Worm (Caenorhabditis elegans) whole organism, L1 larva: Measurements from ENCODE around the gene F40G12.2.

Experiments
- C16A3.4 ChIP-seq: fragments of 150-350 bp; optimal IDR thresholded peaks from 2 replicates; lab custom pipeline; 2014; ENCODE audit warnings: missing biosample characterization, missing genetic modification characterization
- aha-1 ChIP-seq: fragments of 150-350 bp; optimal IDR thresholded peaks from 2 replicates; lab custom pipeline; 2014; ENCODE audit warnings: missing biosample characterization, missing genetic modification characterization
- aly-2 ChIP-seq: fragments of 150-350 bp; optimal IDR thresholded peaks from 2 replicates; lab custom pipeline; 2014; ENCODE audit warnings: missing biosample characterization, missing genetic modification characterization
- ama-1 ChIP-seq: fragments of 150-350 bp; optimal IDR thresholded peaks from 2 replicates; lab custom pipeline; 2014
- blmp-1 ChIP-seq: fragments of 150-350 bp; optimal IDR thresholded peaks from 2 replicates; lab custom pipeline; 2014; ENCODE audit warnings: missing biosample characterization, missing genetic modification characterization
- ceh-8 ChIP-seq: fragments of 200-800 bp; sonication (Bioruptor generic); optimal IDR thresholded peaks from 2 replicates; lab custom pipeline; 2018; ENCODE audit warnings: mild to moderate bottlenecking, missing genetic modification characterization, moderate library complexity, missing compliant biosample characterization
- ceh-88 ChIP-seq: fragments of 200-800 bp; sonication (Bioruptor generic); IDR thresholded peaks from 2 replicates; pipeline ENCODE4 v1.3.6; 2022; ENCODE audit warnings: missing genetic modification characterization, missing compliant biosample characterization
- ceh-90 ChIP-seq: sonication (generic microtip); optimal IDR thresholded peaks from 2 replicates; lab custom pipeline; 2016; ENCODE audit warnings: missing genetic modification characterization, missing compliant biosample characterization
- ces-1 ChIP-seq: fragments of 150-350 bp; optimal IDR thresholded peaks from 2 replicates; lab custom pipeline; 2014; ENCODE audit warnings: missing biosample characterization, missing genetic modification reagents, missing genetic modification characterization
- dpl-1 ChIP-seq, 3 experiments: fragments of 150-350 bp in 2 of 3; sonication (generic microtip) in 1 of 3; optimal IDR thresholded peaks; 2 replicates each; lab custom pipeline; 2014 to 2017; ENCODE audit warnings: missing biosample characterization in 3 of 3, missing genetic modification characterization in 3 of 3, missing genetic modification reagents in 3 of 3
- dsc-1 ChIP-seq: sonication (generic microtip); optimal IDR thresholded peaks from 2 replicates; lab custom pipeline; 2016; ENCODE audit warnings: mild to moderate bottlenecking, missing genetic modification characterization, missing compliant biosample characterization
- efl-1 ChIP-seq, 4 experiments: fragments of 150-350 bp; optimal IDR thresholded peaks in 3 of 4; peaks in 1 of 4; 1 replicate in 1 of 4; 2 replicates in 3 of 4; lab custom pipeline; 2014; ENCODE audit warnings: missing biosample characterization in 2 of 4, missing genetic modification characterization in 2 of 4, missing genetic modification reagents in 2 of 4
- egl-27 ChIP-seq, 2 experiments: fragments of 150-350 bp in 1 of 2; sonication (generic microtip); optimal IDR thresholded peaks; 3 replicates each; lab custom pipeline; 2017 to 2018; ENCODE audit warnings: missing biosample characterization in 2 of 2, missing genetic modification characterization in 2 of 2, missing genetic modification reagents in 2 of 2
- elt-2 ChIP-seq: sonication (generic microtip); optimal IDR thresholded peaks from 2 replicates; lab custom pipeline; 2016; ENCODE audit warnings: missing genetic modification characterization, mild to moderate bottlenecking, inconsistent platforms, missing compliant biosample characterization, missing genetic modification reagents
- elt-3 ChIP-seq, 6 experiments: fragments of 150-350 bp in 1 of 6; sonication (generic microtip); optimal IDR thresholded peaks; 2 replicates each; lab custom pipeline; 2017 to 2018; ENCODE audit warnings: missing biosample characterization in 6 of 6, missing genetic modification characterization in 6 of 6, inconsistent platforms in 1 of 6
- fkh-10 ChIP-seq: sonication (generic microtip); optimal IDR thresholded peaks from 2 replicates; lab custom pipeline; 2017; ENCODE audit warnings: missing biosample characterization, missing genetic modification reagents, missing genetic modification characterization
- fkh-4 ChIP-seq: sonication (generic microtip); optimal IDR thresholded peaks from 2 replicates; lab custom pipeline; 2016; ENCODE audit warnings: missing compliant biosample characterization, missing genetic modification characterization, borderline replicate concordance
- fkh-8 ChIP-seq: sonication (generic microtip); optimal IDR thresholded peaks from 2 replicates; lab custom pipeline; 2016; ENCODE audit warnings: mild to moderate bottlenecking, missing genetic modification characterization, missing compliant biosample characterization
- fos-1 ChIP-seq: fragments of 150-350 bp; optimal IDR thresholded peaks from 2 replicates; lab custom pipeline; 2014; ENCODE audit warnings: missing biosample characterization, missing genetic modification characterization
- grh-1 ChIP-seq: fragments of 200-800 bp; sonication (Bioruptor generic); IDR thresholded peaks from 2 replicates; pipeline ENCODE4 v1.3.6; 2022; ENCODE audit warnings: missing genetic modification reagents, missing genetic modification characterization, missing compliant biosample characterization
- hlh-4 ChIP-seq: sonication (generic microtip); optimal IDR thresholded peaks from 2 replicates; lab custom pipeline; 2016; ENCODE audit warnings: mild to moderate bottlenecking, missing genetic modification characterization, missing compliant biosample characterization
- irx-1 ChIP-seq: sonication (generic microtip); optimal IDR thresholded peaks from 2 replicates; lab custom pipeline; 2016; ENCODE audit warnings: missing genetic modification characterization, missing compliant biosample characterization
- isw-1 ChIP-seq: fragments of 200-800 bp; sonication (Bioruptor generic); IDR thresholded peaks from 2 replicates; pipeline ENCODE4 v1.3.6; 2022; ENCODE audit warnings: missing genetic modification characterization, missing compliant biosample characterization
- lin-13 ChIP-seq: fragments of 150-350 bp; optimal IDR thresholded peaks from 2 replicates; lab custom pipeline; 2014; ENCODE audit warnings: missing biosample characterization, missing genetic modification reagents, missing genetic modification characterization
- lin-35 ChIP-seq, 2 experiments: fragments of 150-350 bp; optimal IDR thresholded peaks; 2 replicates each; lab custom pipeline; 2014; ENCODE audit warnings: missing biosample characterization in 2 of 2, missing genetic modification characterization in 2 of 2, missing genetic modification reagents in 2 of 2
- lir-3 ChIP-seq: sonication (generic microtip); optimal IDR thresholded peaks from 2 replicates; lab custom pipeline; 2016; ENCODE audit warnings: mild to moderate bottlenecking, missing genetic modification characterization, moderate library complexity, missing compliant biosample characterization; ENCODE audit not compliant: poor library complexity
- mab-9 ChIP-seq: fragments of 200-800 bp; sonication (Bioruptor generic); IDR thresholded peaks from 2 replicates; pipeline ENCODE4 v1.3.6; 2022; ENCODE audit warnings: missing genetic modification reagents, missing genetic modification characterization, missing compliant biosample characterization
- mef-2 ChIP-seq: fragments of 150-350 bp; optimal IDR thresholded peaks from 2 replicates; lab custom pipeline; 2014; ENCODE audit warnings: missing biosample characterization, missing genetic modification characterization
- nhr-28 ChIP-seq: fragments of 150-350 bp; optimal IDR thresholded peaks from 2 replicates; lab custom pipeline; 2014; ENCODE audit warnings: missing biosample characterization, missing genetic modification characterization
- nhr-47 ChIP-seq: sonication (generic microtip); optimal IDR thresholded peaks from 2 replicates; lab custom pipeline; 2016; ENCODE audit warnings: mild to moderate bottlenecking, missing genetic modification characterization, moderate library complexity, missing compliant biosample characterization
- nhr-71 ChIP-seq: sonication (generic microtip); optimal IDR thresholded peaks from 2 replicates; lab custom pipeline; 2016; ENCODE audit warnings: mild to moderate bottlenecking, missing genetic modification characterization, moderate library complexity, missing compliant biosample characterization
- nhr-85 ChIP-seq: sonication (generic microtip); peaks from one replicate; lab custom pipeline; 2016; ENCODE audit warnings: missing genetic modification characterization, inconsistent platforms, missing compliant biosample characterization
- nhr-90 ChIP-seq: sonication (generic microtip); optimal IDR thresholded peaks from 2 replicates; lab custom pipeline; 2016; ENCODE audit warnings: mild to moderate bottlenecking, missing genetic modification characterization, missing compliant biosample characterization; ENCODE audit not compliant: poor library complexity
- pag-3 ChIP-seq: sonication (generic microtip); optimal IDR thresholded peaks from 2 replicates; lab custom pipeline; 2017; ENCODE audit warnings: missing genetic modification characterization, mild to moderate bottlenecking, missing compliant biosample characterization, antibody characterized with exemption, borderline replicate concordance; ENCODE audit not compliant: insufficient read depth
- pqm-1 ChIP-seq: sonication (generic microtip); optimal IDR thresholded peaks from 3 replicates; lab custom pipeline; 2017; ENCODE audit warnings: missing biosample characterization, missing genetic modification characterization
- rnt-1 ChIP-seq: sonication (generic microtip); optimal IDR thresholded peaks from 2 replicates; lab custom pipeline; 2016; ENCODE audit warnings: mild to moderate bottlenecking, missing genetic modification characterization, moderate library complexity, missing compliant biosample characterization
- snu-23 ChIP-seq: sonication (generic microtip); optimal IDR thresholded peaks from 2 replicates; lab custom pipeline; 2016; ENCODE audit warnings: missing genetic modification characterization, missing compliant biosample characterization
- sox-4 ChIP-seq: sonication (generic microtip); optimal IDR thresholded peaks from 2 replicates; lab custom pipeline; 2016; ENCODE audit warnings: missing genetic modification characterization, missing compliant biosample characterization
- unc-86 ChIP-seq: sonication (generic microtip); optimal IDR thresholded peaks from 2 replicates; lab custom pipeline; 2016; ENCODE audit warnings: missing genetic modification characterization, missing compliant biosample characterization

Gene F40G12.2

DNA sequence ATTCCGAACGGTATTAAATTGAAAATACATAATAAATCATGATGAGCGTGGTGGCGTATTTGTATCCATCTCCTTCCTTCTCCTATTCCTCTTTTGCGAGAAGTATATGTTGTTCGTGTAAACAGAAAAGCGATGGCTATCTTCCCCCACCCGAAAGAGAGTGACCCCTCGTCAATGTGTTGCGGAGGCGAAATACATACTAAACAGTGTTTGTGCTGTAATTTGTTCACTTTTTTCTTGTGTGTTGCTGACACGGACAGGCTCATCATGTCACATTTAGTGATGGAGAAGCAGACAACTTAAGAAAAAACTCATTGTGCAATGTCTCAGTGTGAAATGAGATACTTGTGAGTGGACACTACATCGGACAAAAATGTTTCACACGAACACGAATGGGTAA lies 29.1 kb downstream of the F40G12.2 start:
- peak; percentile 33 for TF ChIP-seq blmp-1
- peak; percentile 37 for TF ChIP-seq nhr-85
- TF ChIP-seq dpl-1 (GFP tag; optimal IDR thresholded peaks at IDR 0.05; lab: Kevin White, UChicago): no peak
- no peak for TF ChIP-seq aly-2

DNA sequence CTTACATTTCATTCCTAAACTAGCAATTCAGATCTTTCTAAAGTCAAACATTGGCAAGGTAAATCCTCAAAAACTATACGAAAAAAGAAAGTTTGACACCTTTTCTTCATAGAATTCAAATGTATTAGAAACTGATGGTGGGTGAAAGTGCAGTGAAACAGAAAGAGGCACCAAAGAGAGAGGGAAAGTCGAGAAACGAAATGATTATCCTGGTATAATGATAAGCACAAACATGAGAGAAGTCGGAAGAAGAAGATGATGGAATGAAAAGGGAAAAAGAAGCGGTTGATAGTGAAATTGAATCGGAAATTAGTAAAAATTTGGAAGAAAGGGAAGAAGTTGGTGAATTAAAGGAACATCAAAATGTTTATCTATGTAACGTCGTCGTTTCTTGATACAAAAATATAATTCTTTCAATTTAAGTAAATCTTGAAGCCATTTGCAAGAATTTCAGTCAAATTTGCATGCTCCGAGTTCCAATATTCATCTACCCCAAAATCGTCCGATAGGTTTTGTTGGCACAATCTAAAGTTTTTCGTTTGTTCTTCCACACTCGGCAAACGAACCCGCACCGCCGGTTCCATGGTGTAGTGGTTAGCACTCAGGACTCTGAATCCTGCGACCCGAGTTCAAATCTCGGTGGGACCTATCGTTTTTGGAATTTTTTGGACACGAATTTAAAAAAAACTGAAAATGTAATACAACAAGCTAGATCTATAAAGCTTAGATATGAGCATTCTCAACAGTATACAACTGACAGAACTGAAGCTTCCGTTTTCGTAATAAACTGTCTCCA lies 29.7 kb downstream of the F40G12.2 start:
- TF ChIP-seq fkh-4 (tag; lab: Kevin White, UChicago) (no peak), mab-9 (GFP tag; lab: Robert Waterston, UW) (no peak), blmp-1 (peak; percentile 75), dsc-1 (tag; lab: Kevin White, UChicago) (peak; percentile 1), nhr-90 (tag; lab: Kevin White, UChicago) (peak; percentile 20), nhr-28 (tag; lab: Kevin White, UChicago) (no peak), rnt-1 (tag; lab: Kevin White, UChicago) (peak; percentile 37), irx-1 (tag; lab: Kevin White, UChicago) (no peak), C16A3.4 (tag; lab: Kevin White, UChicago) (no peak)

DNA sequence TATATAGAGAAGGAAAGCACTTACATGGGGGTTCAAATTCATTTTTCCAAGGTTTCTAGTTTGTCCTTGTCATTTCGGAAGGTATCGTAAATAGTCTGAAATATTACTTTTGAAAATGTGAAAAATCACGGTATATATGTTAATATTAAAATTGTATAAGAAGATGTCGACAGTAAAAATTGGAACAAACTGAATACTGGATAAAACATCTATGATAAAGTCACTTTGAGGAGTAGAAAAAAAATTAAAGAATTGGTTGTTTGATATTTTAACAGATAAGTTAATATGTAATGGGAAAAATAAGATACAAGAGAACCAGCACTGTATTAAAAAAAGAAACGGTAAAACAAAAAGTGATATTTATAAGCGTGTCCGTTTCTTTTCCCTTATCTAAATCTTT lies 34.4 kb downstream of the F40G12.2 start, which contains the start of gene nep-21:
Gene nep-21, minus strand, starts transcription at position 101 of the 400 bp plus-strand sequence.
- TF ChIP-seq C16A3.4 (tag; lab: Kevin White, UChicago): no peak
- TF ChIP-seq hlh-4 (tag; lab: Kevin White, UChicago): no peak
- TF ChIP-seq efl-1 (optimal IDR thresholded peaks at IDR 0.05; lab: Kevin White, UChicago): no peak
- no peak for TF ChIP-seq efl-1 (GFP tag; optimal IDR thresholded peaks at IDR 0.05 in 1 of 2; lab: Kevin White, UChicago)
- no peak for TF ChIP-seq lin-35 (GFP tag; optimal IDR thresholded peaks at IDR 0.05; lab: Kevin White, UChicago)
- no peak for TF ChIP-seq snu-23

DNA sequence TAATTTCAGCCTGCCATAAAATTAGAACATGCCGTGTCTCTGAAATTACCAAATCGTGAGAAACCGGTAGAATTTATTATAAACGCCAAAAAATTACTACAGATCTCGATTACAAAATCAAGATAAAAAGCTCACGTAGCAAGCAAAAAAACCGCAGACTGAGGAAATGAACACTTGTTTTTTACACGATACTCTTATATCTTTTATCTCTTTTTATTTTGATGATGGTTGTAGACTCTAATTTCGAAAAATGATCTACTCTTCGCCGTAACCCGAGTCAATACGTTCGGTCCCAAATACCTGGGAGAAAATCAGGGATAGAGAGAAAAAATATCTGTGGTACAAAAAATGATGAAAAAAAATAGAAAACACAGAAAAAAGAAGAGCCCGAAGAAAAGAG lies 37.6 kb downstream of the F40G12.2 start:
- TF ChIP-seq efl-1 (optimal IDR thresholded peaks at IDR 0.05; lab: Kevin White, UChicago) (no peak), efl-1 (GFP tag; optimal IDR thresholded peaks at IDR 0.05 in 1 of 2; lab: Kevin White, UChicago) (peak in 1 of 2 experiments; percentile 92), pqm-1 (tag; lab: Kevin White, UChicago) (no peak)

DNA sequence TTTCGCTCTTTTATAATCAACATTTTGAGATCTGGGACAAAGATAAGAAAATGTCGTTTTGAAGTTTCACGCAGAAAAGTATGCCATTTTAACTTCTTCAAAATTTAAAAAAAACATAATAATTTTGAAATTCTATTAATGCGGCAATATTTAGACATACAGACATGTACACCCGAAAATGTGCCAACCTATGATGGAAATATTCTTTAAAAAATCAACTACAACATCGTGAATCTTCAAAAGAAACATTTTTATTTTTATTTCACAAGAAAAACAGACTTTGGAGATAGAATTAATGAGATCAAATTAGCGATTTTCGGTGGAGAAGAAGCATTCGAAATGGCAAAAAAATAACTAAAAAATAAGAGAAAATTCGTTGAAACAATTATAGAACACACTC lies 45.6 kb downstream of the F40G12.2 start, which contains the start of gene T16A9.5:
Gene T16A9.5, minus strand, starts transcription at position 101 of the 400 bp plus-strand sequence.
- TF ChIP-seq egl-27 (tag; optimal IDR thresholded peaks at IDR 0.05; lab: Kevin White, UChicago) (no peak), elt-2 (tag; lab: Kevin White, UChicago) (no peak), ceh-8 (no peak), fkh-8 (tag; lab: Kevin White, UChicago) (no peak), blmp-1 (no peak), isw-1 (GFP tag; lab: Robert Waterston, UW) (no peak), aha-1 (tag; lab: Kevin White, UChicago) (no peak), irx-1 (tag; lab: Kevin White, UChicago) (no peak), fkh-10 (GFP tag; lab: Kevin White, UChicago) (no peak), elt-3 (tag; optimal IDR thresholded peaks at IDR 0.05; lab: Kevin White, UChicago) (no peak), ama-1 (no peak), aly-2 (no peak), ces-1 (GFP tag; lab: Kevin White, UChicago) (no peak), lir-3 (no peak)

ce11 chrV:14212813-14213212 lies 47.9 kb downstream of the F40G12.2 start:
- TF ChIP-seq snu-23 (peak; percentile 29), fos-1 (tag; lab: Kevin White, UChicago) (no peak), mef-2 (tag; lab: Kevin White, UChicago) (no peak), aha-1 (tag; lab: Kevin White, UChicago) (no peak), fkh-4 (tag; lab: Kevin White, UChicago) (no peak), egl-27 (tag; optimal IDR thresholded peaks at IDR 0.05; lab: Kevin White, UChicago) (no peak), blmp-1 (peak; percentile 90), unc-86 (no peak), elt-3 (tag; optimal IDR thresholded peaks at IDR 0.05; lab: Kevin White, UChicago) (peak in 2 of 6 experiments; percentile 29 to 94), ceh-90 (tag; lab: Kevin White, UChicago) (no peak), ceh-88 (no peak), C16A3.4 (tag; lab: Kevin White, UChicago) (no peak), nhr-71 (tag; lab: Kevin White, UChicago) (no peak), pag-3 (tag; lab: Kevin White, UChicago) (no peak), lin-13 (GFP tag; lab: Kevin White, UChicago) (no peak), sox-4 (no peak), grh-1 (GFP tag; lab: Robert Waterston, UW) (no peak), elt-2 (tag; lab: Kevin White, UChicago) (peak; percentile 78), nhr-47 (tag; lab: Kevin White, UChicago) (no peak)
